Fruit fly (Drosophila melanogaster): ENCODE data around the gene CG13250.
A peak's percentile ranks its signal among the peaks of the same experiment; 100 is the strongest.
"Not testable (repeated sequence)": the region's sequence is repeated elsewhere in the genome, so short reads cannot be mapped to it uniquely, and the experiment has no call there.

CG13250 gene

DNA sequence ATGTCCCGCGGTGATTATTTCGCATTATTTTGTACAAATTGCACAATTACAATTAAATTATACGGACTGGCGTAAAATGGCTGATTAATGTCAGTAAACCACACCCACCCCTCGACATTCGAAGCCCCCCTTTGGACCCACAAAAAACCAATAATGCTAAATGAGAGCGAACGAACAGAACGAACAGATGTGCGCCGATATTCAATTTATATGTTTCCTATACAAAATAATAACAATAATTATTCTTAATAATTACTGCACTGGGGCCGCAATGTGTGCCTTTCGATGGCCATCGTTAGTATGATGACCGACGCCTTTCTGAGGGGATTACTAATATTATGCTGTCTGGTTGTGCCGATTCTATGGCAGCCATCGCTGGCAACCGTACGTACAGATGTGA is at the start of gene CG13250:
TSS of gene CG13250 (plus strand) at position 301 of the 400 bp plus-strand sequence.
- TF ChIP-seq CTCF (optimal IDR thresholded peaks at IDR 0.05) (no peak), CG8478 (optimal IDR thresholded peaks at IDR 0.05) (no peak)

DNA sequence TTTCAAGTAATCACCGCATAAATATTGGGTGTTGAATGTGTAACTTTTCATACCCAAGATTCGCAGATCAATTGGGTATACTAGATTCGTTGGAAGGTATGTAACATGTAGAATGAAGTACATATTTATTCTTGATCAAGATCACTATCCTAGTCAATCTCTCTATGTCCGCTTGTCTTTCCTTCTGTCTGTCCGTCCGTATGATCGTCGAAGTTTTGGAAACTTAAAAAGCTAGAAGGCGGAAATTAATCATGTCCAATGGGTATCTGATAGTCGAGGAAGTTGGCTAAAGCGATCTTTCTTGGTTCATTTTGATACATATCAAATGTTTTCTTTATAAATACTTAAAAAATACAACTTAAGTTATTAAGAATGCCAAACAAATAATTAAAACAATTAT is 45.9 kb upstream of the CG13250 start:
- TF ChIP-seq CG8478 (optimal IDR thresholded peaks at IDR 0.05) (no peak), CTCF (optimal IDR thresholded peaks at IDR 0.05) (no peak)

DNA sequence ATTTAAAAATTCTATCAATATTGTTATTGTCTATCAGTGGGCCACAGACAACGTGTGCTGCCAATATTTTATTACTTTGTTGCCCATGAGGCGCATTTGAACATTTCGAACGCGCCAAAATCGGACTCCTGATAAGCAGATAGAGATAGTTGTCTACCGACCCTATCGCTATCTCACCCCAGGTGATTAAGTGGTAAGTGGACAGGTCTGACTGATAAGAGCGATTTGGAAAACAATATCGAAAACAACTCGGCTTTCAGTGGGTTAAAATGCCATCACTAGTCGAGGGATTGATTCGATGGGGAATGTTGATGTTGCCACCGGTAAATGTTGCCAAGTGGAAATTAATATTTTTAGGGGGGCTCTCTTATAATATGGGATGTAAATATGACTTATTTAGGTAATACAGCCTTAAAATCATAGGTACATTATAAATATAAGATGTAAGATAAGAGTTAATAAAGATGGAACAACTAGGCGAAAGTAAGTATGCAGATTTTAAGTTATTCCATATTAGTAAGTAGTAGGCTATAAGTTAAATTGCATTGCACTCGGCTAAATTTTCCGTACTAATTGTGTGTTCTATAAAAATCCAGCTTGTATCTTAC is 41.9 kb upstream of the CG13250 start, which contains the start of gene ND-39:
TSS of gene ND-39 (plus strand) at position 558 of the 608 bp plus-strand sequence.
- TF ChIP-seq CTCF (optimal IDR thresholded peaks at IDR 0.05), result no peak

DNA sequence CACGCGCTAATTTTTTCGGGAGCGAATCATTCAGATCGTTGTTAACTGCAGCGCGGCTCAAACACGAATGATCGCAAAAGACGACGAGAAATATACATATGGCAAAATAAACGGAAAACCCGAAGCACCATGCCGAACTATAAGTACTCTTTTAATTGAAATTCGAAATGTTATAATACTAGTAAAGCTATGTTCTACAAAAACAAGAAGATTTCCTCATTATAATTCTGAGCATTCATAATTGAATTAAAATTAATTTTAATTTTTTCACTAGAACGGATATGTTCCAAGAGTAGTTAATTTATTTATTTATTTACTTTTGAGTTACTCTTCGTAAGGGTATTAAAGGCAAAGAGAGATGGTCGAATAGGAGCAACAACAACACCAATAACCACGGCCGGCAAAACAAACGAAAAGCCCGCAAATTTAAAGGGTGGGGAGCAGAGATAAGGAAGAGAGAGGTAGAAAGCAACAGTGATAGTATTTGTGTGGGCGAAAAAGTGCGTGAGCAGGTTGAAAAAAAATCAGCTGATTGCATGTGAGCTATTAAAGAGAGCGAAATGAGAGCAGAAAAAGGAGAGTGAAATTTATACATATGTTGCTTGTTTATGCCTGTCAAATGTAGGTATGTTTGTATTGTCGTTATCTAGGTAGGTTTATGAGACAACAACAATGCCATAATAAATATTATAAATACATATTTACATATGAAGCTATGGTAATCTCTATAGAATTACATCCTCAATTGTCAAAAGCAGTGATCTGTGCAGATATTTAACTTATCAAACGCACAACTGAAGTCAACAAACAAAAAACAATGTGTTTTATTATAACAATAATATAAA is 39.9 kb upstream of the CG13250 start:
- TF ChIP-seq CTCF (optimal IDR thresholded peaks at IDR 0.05) (no peak), CG8478 (optimal IDR thresholded peaks at IDR 0.05) (no peak)

DNA sequence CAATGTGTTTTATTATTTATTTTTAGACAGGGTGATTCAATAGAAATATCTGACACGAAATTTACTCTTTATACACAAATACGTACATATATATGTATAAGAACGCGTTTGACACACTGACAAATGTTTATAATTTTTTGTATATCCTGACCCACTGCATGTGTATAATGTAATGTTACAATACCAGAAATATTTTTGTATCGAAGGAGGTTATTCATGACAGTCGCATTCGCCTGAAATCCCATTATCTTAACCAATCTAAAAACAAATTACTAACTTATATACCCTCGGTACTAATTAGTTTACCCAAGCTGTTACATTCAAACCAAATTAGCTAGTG is 39.3 kb upstream of the CG13250 start:
- TF ChIP-seq CG8478 (optimal IDR thresholded peaks at IDR 0.05) (no peak), CTCF (optimal IDR thresholded peaks at IDR 0.05) (no peak)

DNA sequence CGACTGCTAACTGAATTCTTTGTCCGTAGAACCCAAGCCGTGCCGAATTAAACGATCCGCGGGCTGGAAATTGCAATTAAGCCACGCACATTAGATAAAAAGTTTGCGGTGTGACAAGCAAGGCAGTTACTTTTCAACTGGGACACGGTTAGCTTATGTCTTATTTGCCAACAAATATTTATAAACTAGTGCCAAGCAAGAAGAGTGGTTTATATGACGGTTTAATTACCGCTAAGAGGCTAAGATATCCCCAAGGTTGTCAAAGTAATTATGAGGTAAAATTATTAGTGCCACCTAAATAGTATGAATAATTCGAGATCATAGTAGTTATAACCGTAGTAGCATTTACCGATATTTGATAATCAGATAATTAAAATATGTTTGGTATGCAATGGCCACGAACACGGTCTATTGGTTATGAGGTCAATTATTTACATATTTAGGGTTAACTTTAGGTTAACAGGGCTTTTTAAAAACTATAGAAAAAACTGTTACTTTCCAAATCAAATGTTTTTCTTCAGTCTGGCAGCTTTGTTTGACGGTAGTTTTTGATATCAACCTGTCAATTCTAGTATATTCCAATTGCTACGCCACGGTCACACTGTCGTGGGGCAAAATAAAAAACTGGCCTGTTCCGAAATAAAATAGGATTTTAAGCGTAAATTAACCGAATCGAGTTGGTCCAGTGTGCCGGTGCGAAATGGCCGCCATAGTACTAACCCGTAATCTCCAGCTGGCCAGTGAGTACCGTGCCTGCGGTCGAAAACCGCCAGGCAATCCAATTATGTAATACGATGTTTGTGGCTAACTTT is 38.5 kb upstream of the CG13250 start, which contains the start of gene ZnT77C:
TSS of gene ZnT77C (minus strand) at position 142 of the 812 bp plus-strand sequence.
- no peak for TF ChIP-seq CG8478 (optimal IDR thresholded peaks at IDR 0.05)
- peak in 1 of 2 experiments; percentile 27 for TF ChIP-seq CTCF (optimal IDR thresholded peaks at IDR 0.05)

DNA sequence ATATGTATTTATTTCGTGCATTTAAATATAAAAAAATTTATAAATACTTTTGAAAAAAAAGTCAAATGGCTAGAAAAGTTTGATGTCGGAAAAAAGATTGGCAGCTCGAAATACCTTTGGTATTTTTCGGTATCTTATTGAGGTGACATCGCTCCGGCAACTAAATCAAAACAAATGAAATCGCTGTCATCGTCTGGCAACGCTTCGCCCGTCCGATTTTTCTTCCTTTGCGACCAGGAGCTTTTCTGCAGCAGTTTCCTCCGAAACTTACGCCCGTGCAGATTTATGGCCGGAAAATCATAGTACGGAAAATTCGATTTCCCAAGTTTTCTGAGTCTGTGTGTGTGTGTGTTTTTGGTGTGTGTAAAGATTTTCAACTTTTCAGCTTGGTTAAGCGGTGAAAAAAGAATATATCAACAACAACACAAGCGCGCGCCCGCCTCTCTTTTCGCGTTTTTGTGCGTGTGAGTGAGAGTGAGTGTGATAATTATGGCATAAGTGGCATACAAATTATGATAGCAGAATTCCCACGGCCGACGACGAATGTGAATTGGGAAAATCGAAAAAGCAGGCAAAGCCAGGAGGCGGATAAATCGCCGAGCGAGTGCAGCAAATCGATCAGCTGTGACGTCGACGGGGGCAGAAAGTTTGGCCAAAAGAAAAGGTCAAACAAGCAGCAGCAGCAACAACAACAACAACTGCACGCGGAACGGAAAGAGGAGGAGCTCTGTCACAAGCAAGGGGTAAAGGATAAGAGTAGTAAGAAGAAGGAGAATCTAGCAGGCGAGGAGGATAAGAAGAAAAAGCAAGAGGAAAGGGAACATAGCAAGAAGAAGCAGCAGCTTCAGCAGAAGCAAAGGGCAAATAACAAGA is 36.1 kb upstream of the CG13250 start, which contains the start of gene CG32425:
TSS of gene CG32425 (plus strand) at position 200 of the 873 bp plus-strand sequence.
- no peak for TF ChIP-seq CG8478 (optimal IDR thresholded peaks at IDR 0.05)
- peak; percentile 14 to 39 for TF ChIP-seq CTCF (optimal IDR thresholded peaks at IDR 0.05)

DNA sequence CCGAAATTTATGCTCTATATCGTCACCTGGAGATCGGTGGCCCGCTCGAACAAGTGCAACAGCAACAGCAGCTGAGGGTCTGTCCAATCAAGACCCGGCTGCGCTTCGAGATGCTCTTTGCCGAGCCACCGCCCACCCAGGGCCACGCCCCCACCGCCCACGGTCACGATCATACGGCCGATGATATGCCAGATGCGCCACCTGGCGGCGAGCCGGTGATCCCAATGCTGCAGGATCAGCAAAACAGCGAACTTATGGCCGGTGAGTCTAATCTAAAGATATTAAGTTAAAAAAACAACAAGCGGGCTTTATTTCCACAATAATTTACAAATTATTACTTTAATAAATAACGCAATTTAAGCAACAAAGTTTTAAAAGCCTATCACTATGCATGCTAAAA is 35.3 kb upstream of the CG13250 start:
- TF ChIP-seq CG8478 (optimal IDR thresholded peaks at IDR 0.05) (no peak), CTCF (optimal IDR thresholded peaks at IDR 0.05) (peak; percentile 81 to 84)

DNA sequence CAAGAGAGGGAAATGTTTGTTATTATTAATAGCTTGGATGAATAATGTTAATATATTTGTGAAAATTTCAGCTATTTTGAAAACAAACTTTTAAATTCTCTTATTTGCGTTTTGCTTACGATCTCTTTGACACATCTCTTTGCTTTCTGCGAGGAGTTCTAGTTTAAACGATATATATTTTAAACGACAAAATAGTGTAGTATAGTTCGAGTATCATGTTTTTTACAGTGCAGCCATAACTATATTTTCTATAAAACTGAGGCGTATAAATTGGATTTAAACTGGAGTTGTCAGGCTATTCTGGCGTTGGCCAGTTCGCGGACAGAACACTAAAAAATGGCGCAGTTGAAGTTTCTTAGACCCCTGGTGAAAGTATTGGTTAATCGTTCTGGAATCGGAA is 34.0 kb upstream of the CG13250 start, which contains the start of gene CG18281:
TSS of gene CG18281 (plus strand) at position 301 of the 400 bp plus-strand sequence.
- TF ChIP-seq CTCF, CG8478 (optimal IDR thresholded peaks at IDR 0.05): not testable (repeated sequence)

DNA sequence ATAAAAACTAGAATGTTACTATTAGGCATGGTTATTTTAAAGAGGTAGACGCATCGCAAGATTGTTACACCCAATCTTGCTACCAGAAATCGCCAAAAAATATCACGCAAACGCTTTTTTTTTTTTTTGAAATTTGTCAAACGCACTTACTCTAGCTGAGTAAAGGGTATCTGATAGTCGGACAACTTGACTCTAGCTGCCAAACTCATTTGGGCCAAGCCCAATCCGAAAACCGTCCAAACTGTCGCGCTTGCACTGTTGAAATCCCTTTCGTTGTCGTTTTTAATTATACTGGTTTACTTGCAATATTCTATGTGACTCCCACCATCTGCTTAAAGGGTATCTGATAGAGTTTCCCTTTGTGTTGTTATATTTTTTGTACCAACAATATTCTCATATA is 30.3 kb upstream of the CG13250 start:
- TF ChIP-seq CTCF (optimal IDR thresholded peaks at IDR 0.05) (no peak), CG8478 (optimal IDR thresholded peaks at IDR 0.05) (no peak)

DNA sequence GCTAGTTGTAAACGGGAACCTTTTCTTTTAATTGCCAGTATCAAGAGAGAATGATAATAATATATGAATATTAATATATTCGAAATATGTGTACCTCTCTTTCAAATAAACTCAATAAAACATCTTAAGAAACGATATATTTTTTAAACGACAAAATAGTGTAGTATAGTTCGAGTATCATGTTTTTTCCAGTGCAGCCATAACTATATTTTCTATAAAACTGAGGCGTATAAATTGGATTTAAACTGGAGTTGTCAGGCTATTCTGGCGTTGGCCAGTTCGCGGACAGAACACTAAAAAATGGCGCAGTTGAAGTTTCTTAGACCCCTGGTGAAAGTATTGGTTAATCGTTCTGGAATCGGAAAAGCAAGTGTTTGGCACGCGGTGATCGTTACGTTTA is 29.6 kb upstream of the CG13250 start, which contains the start of gene CG17637:
TSS of gene CG17637 (plus strand) at position 301 of the 400 bp plus-strand sequence.
- not testable (repeated sequence) for TF ChIP-seq CG8478, CTCF (optimal IDR thresholded peaks at IDR 0.05)

DNA sequence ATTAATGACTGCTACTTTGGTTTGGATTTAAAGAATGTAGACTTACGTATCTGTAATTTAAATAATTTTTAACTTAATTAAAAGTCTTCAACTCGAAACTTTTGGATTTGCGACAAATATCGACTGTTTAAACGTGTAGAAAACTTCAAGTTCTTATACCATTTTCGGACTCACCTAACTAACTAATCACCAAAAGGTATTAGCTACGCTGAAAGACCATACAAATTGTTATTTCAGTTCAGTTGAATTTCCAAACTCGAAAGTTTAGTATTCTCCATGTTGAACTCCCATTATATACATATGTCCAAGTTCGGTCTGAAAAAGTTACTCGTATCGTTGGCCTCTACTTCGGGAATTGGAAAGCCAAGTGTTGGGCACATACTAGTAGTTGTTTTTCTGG is 27.8 kb upstream of the CG13250 start, which contains the start of gene CG5078:
TSS of gene CG5078 (plus strand) at position 301 of the 400 bp plus-strand sequence.
- TF ChIP-seq CG8478 (optimal IDR thresholded peaks at IDR 0.05) (no peak), CTCF (optimal IDR thresholded peaks at IDR 0.05) (no peak)

DNA sequence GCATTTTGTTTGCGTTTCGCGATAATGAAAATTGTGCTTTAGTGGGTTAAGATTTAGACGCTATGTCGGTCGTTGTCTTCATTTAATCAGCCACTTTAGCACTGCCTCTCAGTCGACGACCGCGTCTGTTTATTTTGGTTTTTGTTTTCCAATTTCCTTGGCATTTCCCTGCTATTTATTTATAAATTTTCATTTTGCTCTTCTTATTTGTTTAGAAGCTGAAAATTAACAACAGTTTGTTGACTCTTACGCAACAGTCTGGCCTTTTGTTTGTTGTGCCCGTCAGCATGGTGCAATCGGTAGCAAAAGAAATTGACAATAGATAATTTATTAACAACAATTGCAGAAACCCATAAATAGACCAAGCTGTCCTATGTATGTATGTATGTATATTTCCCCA is 26.0 kb upstream of the CG13250 start:
- no peak for TF ChIP-seq CG8478 (optimal IDR thresholded peaks at IDR 0.05)
- TF ChIP-seq CTCF (optimal IDR thresholded peaks at IDR 0.05), result no peak

DNA sequence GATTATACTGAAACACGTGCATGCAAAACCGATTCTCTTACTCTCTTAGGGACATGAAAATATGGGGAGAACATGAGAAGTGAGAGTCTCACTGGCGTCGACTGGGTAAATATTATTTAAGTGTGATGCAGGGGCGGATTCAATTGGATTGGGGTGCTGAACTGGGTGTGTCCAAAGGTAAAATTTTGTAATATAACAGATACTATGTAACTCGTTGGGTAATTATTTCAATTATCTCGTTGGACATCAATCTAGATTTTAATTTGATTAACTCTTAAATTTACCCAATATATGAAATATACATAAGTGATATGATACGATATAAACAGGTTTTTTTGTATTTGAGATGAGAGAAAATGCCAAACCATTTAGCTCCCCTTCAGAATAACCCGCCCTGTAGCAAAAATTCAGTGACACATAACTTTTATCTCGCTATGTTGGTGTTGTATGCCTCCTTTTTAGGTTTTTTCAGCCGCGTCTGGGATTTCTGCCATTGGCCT is 25.3 kb upstream of the CG13250 start:
- TF ChIP-seq CG8478 (optimal IDR thresholded peaks at IDR 0.05) (no peak), CTCF (optimal IDR thresholded peaks at IDR 0.05) (no peak)

Data from S2 (cell line).